Worm (Caenorhabditis elegans) whole organism, midembryonic: Measurements from ENCODE around the gene col-145.

Experiments used
- T22C8.4 ChIP-seq: fragments of 200-800 bp; sonication (Bioruptor generic); IDR thresholded peaks from 2 replicates; pipeline ENCODE4 v1.3.6; 2022; ENCODE audit warnings: missing genetic modification characterization, missing compliant biosample characterization
- cog-1 ChIP-seq: sonication (generic microtip); optimal IDR thresholded peaks from 2 replicates; lab custom pipeline; 2016; ENCODE audit warnings: missing genetic modification characterization, missing compliant biosample characterization
- klf-2 ChIP-seq: fragments of 200-800 bp; sonication (Bioruptor generic); conservative IDR thresholded peaks from 2 replicates; pipeline ENCODE4 v1.3.6; 2022; ENCODE audit warnings: missing genetic modification reagents, missing genetic modification characterization, missing compliant biosample characterization

- TF ChIP-seq klf-2 (GFP tag; lab: Robert Waterston, UW) (no peak), T22C8.4 (GFP tag; lab: Robert Waterston, UW) (no peak), cog-1 (no peak)
These were observed 25.2 kb downstream of the col-145 start, which contains the start of gene pitr-2 for ce11 chrV:9137618-9138017.
